Fruit fly (Drosophila melanogaster): ENCODE results near the gene CG5577.
A peak's percentile ranks its signal among the peaks of the same experiment; 100 is the strongest.

The CG5577 gene

dm6 chr3L:17808597-17809213 lies 32.5 kb downstream of the CG5577 start, which contains the start of gene CG32191:
Gene CG32191, minus strand, starts transcription at chr3L:17809146.
- TF ChIP-seq CG5204 (GFP tag; optimal IDR thresholded peaks at IDR 0.05) (no peak), Mnt (GFP tag; optimal IDR thresholded peaks at IDR 0.05) (no peak), CG33017 (tag; optimal IDR thresholded peaks at IDR 0.05) (no peak), bab1 (GFP tag; optimal IDR thresholded peaks at IDR 0.05) (no peak), Clk (GFP tag; optimal IDR thresholded peaks at IDR 0.05) (no peak), pad (GFP tag; optimal IDR thresholded peaks at IDR 0.05) (no peak), CG14711 (tag; optimal IDR thresholded peaks at IDR 0.05) (no peak), kay (GFP tag; ENCODE audit: borderline replicate concordance) (no peak), CG7045 (GFP tag; optimal IDR thresholded peaks at IDR 0.05) (no peak), Crg-1 (GFP tag; optimal IDR thresholded peaks at IDR 0.05) (no peak), CG1620 (GFP tag; optimal IDR thresholded peaks at IDR 0.05) (no peak), ovo (GFP tag; optimal IDR thresholded peaks at IDR 0.05) (no peak), CG7101 (tag; optimal IDR thresholded peaks at IDR 0.05) (no peak), cnc (optimal IDR thresholded peaks at IDR 0.05) (no peak), tj (GFP tag; optimal IDR thresholded peaks at IDR 0.05) (no peak), CG11617 (GFP tag; optimal IDR thresholded peaks at IDR 0.05) (no peak), cic (GFP tag; optimal IDR thresholded peaks at IDR 0.05) (no peak), toe (GFP tag; optimal IDR thresholded peaks at IDR 0.05) (no peak), CG12768 (GFP tag; optimal IDR thresholded peaks at IDR 0.05) (no peak)

dm6 chr3L:17806357-17807025 lies 34.7 kb downstream of the CG5577 start, which contains the start of gene CG32187:
Gene CG32187, minus strand, starts transcription at chr3L:17806365.
- no peak for TF ChIP-seq CG7101 (tag; optimal IDR thresholded peaks at IDR 0.05)
- TF ChIP-seq kay (GFP tag; ENCODE audit: borderline replicate concordance): no peak
- TF ChIP-seq CG14711 (tag; optimal IDR thresholded peaks at IDR 0.05): no peak
- no peak for TF ChIP-seq CG5204 (GFP tag; optimal IDR thresholded peaks at IDR 0.05)
- TF ChIP-seq CG7045 (GFP tag; optimal IDR thresholded peaks at IDR 0.05): no peak
- no peak for TF ChIP-seq Hr96 (GFP tag; optimal IDR thresholded peaks at IDR 0.05)
- TF ChIP-seq cnc (optimal IDR thresholded peaks at IDR 0.05): no peak
- no peak for TF ChIP-seq CG33017 (tag; optimal IDR thresholded peaks at IDR 0.05)
- no peak for TF ChIP-seq Clk (GFP tag; optimal IDR thresholded peaks at IDR 0.05)

- peak; percentile 40 for TF ChIP-seq toe (GFP tag; optimal IDR thresholded peaks at IDR 0.05)
- TF ChIP-seq Mnt (GFP tag; optimal IDR thresholded peaks at IDR 0.05): peak; percentile 98
- TF ChIP-seq cic (GFP tag; optimal IDR thresholded peaks at IDR 0.05): no peak
- TF ChIP-seq CG5204 (GFP tag; optimal IDR thresholded peaks at IDR 0.05): peak; percentile 32
- TF ChIP-seq CG7101 (tag; optimal IDR thresholded peaks at IDR 0.05): peak; percentile 55
- peak; percentile 20 for TF ChIP-seq CG11617 (GFP tag; optimal IDR thresholded peaks at IDR 0.05)
These were observed 36.7 kb downstream of the CG5577 start, which contains the start of gene ais for dm6 chr3L:17804511-17804910. Gene ais, minus strand, starts transcription at chr3L:17804715.

dm6 chr3L:17802107-17802506 lies 39.1 kb downstream of the CG5577 start, which contains the start of gene NUCB1:
Gene NUCB1, minus strand, starts transcription at chr3L:17802279.
- TF ChIP-seq CG12768 (GFP tag; optimal IDR thresholded peaks at IDR 0.05) (no peak), bab1 (GFP tag; optimal IDR thresholded peaks at IDR 0.05) (peak; percentile 78), kay (GFP tag; ENCODE audit: borderline replicate concordance) (no peak), toe (GFP tag; optimal IDR thresholded peaks at IDR 0.05) (peak; percentile 40), CG11617 (GFP tag; optimal IDR thresholded peaks at IDR 0.05) (no peak), CG33017 (tag; optimal IDR thresholded peaks at IDR 0.05) (no peak), Clk (GFP tag; optimal IDR thresholded peaks at IDR 0.05) (no peak), pad (GFP tag; optimal IDR thresholded peaks at IDR 0.05) (peak; percentile 50), CG1620 (GFP tag; optimal IDR thresholded peaks at IDR 0.05) (peak; percentile 70), Hr96 (GFP tag; optimal IDR thresholded peaks at IDR 0.05) (peak; percentile 64), CG7045 (GFP tag; optimal IDR thresholded peaks at IDR 0.05) (no peak), ovo (GFP tag; optimal IDR thresholded peaks at IDR 0.05) (peak; percentile 50), cic (GFP tag; optimal IDR thresholded peaks at IDR 0.05) (no peak), Mnt (GFP tag; optimal IDR thresholded peaks at IDR 0.05) (peak; percentile 18), CG5204 (GFP tag; optimal IDR thresholded peaks at IDR 0.05) (peak; percentile 42), CG7101 (tag; optimal IDR thresholded peaks at IDR 0.05) (peak; percentile 41), cnc (optimal IDR thresholded peaks at IDR 0.05) (no peak), Crg-1 (GFP tag; optimal IDR thresholded peaks at IDR 0.05) (peak; percentile 67), CG14711 (tag; optimal IDR thresholded peaks at IDR 0.05) (peak; percentile 45), tj (GFP tag; optimal IDR thresholded peaks at IDR 0.05) (no peak)

- TF ChIP-seq tj (GFP tag; optimal IDR thresholded peaks at IDR 0.05) (no peak), CG11617 (GFP tag; optimal IDR thresholded peaks at IDR 0.05) (no peak), CG14711 (tag; optimal IDR thresholded peaks at IDR 0.05) (no peak), CG1620 (GFP tag; optimal IDR thresholded peaks at IDR 0.05) (no peak), ovo (GFP tag; optimal IDR thresholded peaks at IDR 0.05) (no peak), toe (GFP tag; optimal IDR thresholded peaks at IDR 0.05) (no peak), Clk (GFP tag; optimal IDR thresholded peaks at IDR 0.05) (no peak), cnc (optimal IDR thresholded peaks at IDR 0.05) (no peak), CG33017 (tag; optimal IDR thresholded peaks at IDR 0.05) (no peak), kay (GFP tag; ENCODE audit: borderline replicate concordance) (no peak), CG12768 (GFP tag; optimal IDR thresholded peaks at IDR 0.05) (no peak), CG5204 (GFP tag; optimal IDR thresholded peaks at IDR 0.05) (no peak), cic (GFP tag; optimal IDR thresholded peaks at IDR 0.05) (no peak), CG7101 (tag; optimal IDR thresholded peaks at IDR 0.05) (no peak), pad (GFP tag; optimal IDR thresholded peaks at IDR 0.05) (no peak), Hr96 (GFP tag; optimal IDR thresholded peaks at IDR 0.05) (no peak)
These were observed 43.7 kb downstream of the CG5577 start, which contains the start of gene CG42816 for dm6 chr3L:17797494-17797893. Gene CG42816, minus strand, starts transcription at chr3L:17797594.

All from whole organism, adult.